ENCODE assay signal across 7 worm cellular contexts in genomic region chrX:6258409-6258808, ce11.
A peak's percentile ranks its signal among the peaks of the same experiment; 100 is the strongest.
TF ChIP-seq lines count a peak whose summit lies in the region.

No protein-coding gene starts in this region.

TF ChIP-seq in whole organism, L1 larva, 84 proteins besides CTCF, POLR2A, EP300 and RAD21:
- TF ChIP-seq jun-1 (tag; optimal IDR thresholded peaks at IDR 0.05; lab: Kevin White, UChicago) (no peak), ztf-11 (tag; optimal IDR thresholded peaks at IDR 0.05; lab: Kevin White, UChicago) (peak in 1 of 2 experiments; percentile 22), nhr-47 (tag; optimal IDR thresholded peaks at IDR 0.05; lab: Kevin White, UChicago) (no peak), fkh-8 (tag; optimal IDR thresholded peaks at IDR 0.05; lab: Kevin White, UChicago) (no peak), sox-4 (tag; optimal IDR thresholded peaks at IDR 0.05; lab: Kevin White, UChicago) (no peak), nhr-71 (tag; optimal IDR thresholded peaks at IDR 0.05; lab: Kevin White, UChicago) (no peak), sup-37 (GFP tag; optimal IDR thresholded peaks at IDR 0.05; lab: Kevin White, UChicago) (no peak), blmp-1 (tag; optimal IDR thresholded peaks at IDR 0.05; lab: Kevin White, UChicago) (peak; percentile 20)

TF ChIP-seq in whole organism, L2 larva, 48 proteins besides CTCF, POLR2A, EP300 and RAD21:
- TF ChIP-seq nhr-129 (tag; optimal IDR thresholded peaks at IDR 0.05; lab: Kevin White, UChicago) (peak; percentile 10), ceh-16 (tag; optimal IDR thresholded peaks at IDR 0.05; lab: Kevin White, UChicago) (no peak), lin-13 (GFP tag; optimal IDR thresholded peaks at IDR 0.05; lab: Kevin White, UChicago) (no peak), nhr-25 (tag; optimal IDR thresholded peaks at IDR 0.05; lab: Kevin White, UChicago) (peak; percentile 57), mab-5 (tag; optimal IDR thresholded peaks at IDR 0.05; lab: Kevin White, UChicago) (no peak)

TF ChIP-seq in whole organism, L3 larva, 47 proteins besides CTCF, POLR2A, EP300 and RAD21:
- no peak for TF ChIP-seq sea-2 (GFP tag; optimal IDR thresholded peaks at IDR 0.05; lab: Kevin White, UChicago)
- TF ChIP-seq nhr-77 (tag; optimal IDR thresholded peaks at IDR 0.05; lab: Kevin White, UChicago), result no peak
- TF ChIP-seq nhr-23 (tag; optimal IDR thresholded peaks at IDR 0.05; lab: Kevin White, UChicago), result peak; percentile 7
- TF ChIP-seq nhr-25 (tag; optimal IDR thresholded peaks at IDR 0.05; lab: Kevin White, UChicago), result peak; percentile 4
- no peak for TF ChIP-seq fos-1 (tag; optimal IDR thresholded peaks at IDR 0.05; lab: Kevin White, UChicago)
- no peak for TF ChIP-seq zag-1 (tag; optimal IDR thresholded peaks at IDR 0.05; lab: Kevin White, UChicago)
- no peak for TF ChIP-seq ceh-82 (tag; optimal IDR thresholded peaks at IDR 0.05; lab: Kevin White, UChicago)

TF ChIP-seq in whole organism, early embryonic, 17 proteins besides CTCF, POLR2A, EP300 and RAD21:
- TF ChIP-seq aly-1 (tag; optimal IDR thresholded peaks at IDR 0.05; lab: Kevin White, UChicago), result no peak
- TF ChIP-seq hmg-4 (GFP tag; optimal IDR thresholded peaks at IDR 0.05; lab: Kevin White, UChicago), result peak; percentile 17

TF ChIP-seq in whole organism, late embryonic, 69 proteins besides CTCF, POLR2A, EP300 and RAD21:
- peak; percentile 2 for TF ChIP-seq unc-42 (tag; optimal IDR thresholded peaks at IDR 0.05; lab: Kevin White, UChicago)
- TF ChIP-seq ceh-9 (tag; optimal IDR thresholded peaks at IDR 0.05; lab: Kevin White, UChicago), result no peak

TF ChIP-seq in whole organism, midembryonic, 9 proteins besides CTCF, POLR2A, EP300 and RAD21:
- no peak for TF ChIP-seq ztf-23 (GFP tag; IDR thresholded peaks at IDR 0.05; lab: Robert Waterston, UW)
- TF ChIP-seq ztf-29 (GFP tag; IDR thresholded peaks at IDR 0.05; lab: Robert Waterston, UW), result 0 out of 2 replicates have a peak, but pooled peaks have one; percentile 25

TF ChIP-seq in whole organism, mixed stage, embryonic, 35 proteins besides CTCF, POLR2A, EP300 and RAD21:
- no peak for TF ChIP-seq nhr-76 (tag; optimal IDR thresholded peaks at IDR 0.05; lab: Kevin White, UChicago)
- peak; percentile 42 for TF ChIP-seq nhr-2 (tag; optimal IDR thresholded peaks at IDR 0.05; lab: Kevin White, UChicago)
- no peak for TF ChIP-seq ceh-83 (GFP tag; optimal IDR thresholded peaks at IDR 0.05; lab: Kevin White, UChicago)
- peak; percentile 61 for TF ChIP-seq lin-32 (GFP tag; optimal IDR thresholded peaks at IDR 0.05; lab: Kevin White, UChicago)
- TF ChIP-seq ces-1 (GFP tag; optimal IDR thresholded peaks at IDR 0.05; lab: Kevin White, UChicago), result peak; percentile 53
- TF ChIP-seq ztf-11 (tag; optimal IDR thresholded peaks at IDR 0.05; lab: Kevin White, UChicago), result no peak
- TF ChIP-seq sptf-1 (tag; optimal IDR thresholded peaks at IDR 0.05; lab: Kevin White, UChicago), result peak; percentile 12
- TF ChIP-seq mls-2 (tag; optimal IDR thresholded peaks at IDR 0.05; lab: Kevin White, UChicago), result no peak
- TF ChIP-seq ceh-43 (GFP tag; optimal IDR thresholded peaks at IDR 0.05; lab: Kevin White, UChicago), result peak; percentile 62
- peak; percentile 67 for TF ChIP-seq cnd-1 (tag; optimal IDR thresholded peaks at IDR 0.05; lab: Kevin White, UChicago)
